Worm (Caenorhabditis elegans): ENCODE measurements around the gene W03G1.5.

- TF ChIP-seq lin-11 (tag; optimal IDR thresholded peaks at IDR 0.05) (no peak), hlh-13 (GFP tag; optimal IDR thresholded peaks at IDR 0.05) (no peak), pha-4 (tag; optimal IDR thresholded peaks at IDR 0.05) (no peak), ama-1 (optimal IDR thresholded peaks at IDR 0.05) (no peak), elt-2 (tag; optimal IDR thresholded peaks at IDR 0.05) (no peak), ets-4 (tag; optimal IDR thresholded peaks at IDR 0.05) (no peak), ceh-19 (GFP tag; optimal IDR thresholded peaks at IDR 0.05) (no peak), fkh-10 (GFP tag; optimal IDR thresholded peaks at IDR 0.05) (no peak), dve-1 (tag; optimal IDR thresholded peaks at IDR 0.05) (no peak), ceh-24 (tag; optimal IDR thresholded peaks at IDR 0.05) (no peak), npax-4 (tag; optimal IDR thresholded peaks at IDR 0.05) (no peak), hlh-30 (tag; optimal IDR thresholded peaks at IDR 0.05; ENCODE audit: insufficient read depth) (no peak), fax-1 (tag; optimal IDR thresholded peaks at IDR 0.05) (no peak)
Measured at ce11 chrIV:524352-524751, 18.1 kb upstream of the W03G1.5 start, which contains the start of gene W03G1.2.
